Comparison of ENCODE assay signal across 3 fruit fly cellular contexts in the genomic region with DNA sequence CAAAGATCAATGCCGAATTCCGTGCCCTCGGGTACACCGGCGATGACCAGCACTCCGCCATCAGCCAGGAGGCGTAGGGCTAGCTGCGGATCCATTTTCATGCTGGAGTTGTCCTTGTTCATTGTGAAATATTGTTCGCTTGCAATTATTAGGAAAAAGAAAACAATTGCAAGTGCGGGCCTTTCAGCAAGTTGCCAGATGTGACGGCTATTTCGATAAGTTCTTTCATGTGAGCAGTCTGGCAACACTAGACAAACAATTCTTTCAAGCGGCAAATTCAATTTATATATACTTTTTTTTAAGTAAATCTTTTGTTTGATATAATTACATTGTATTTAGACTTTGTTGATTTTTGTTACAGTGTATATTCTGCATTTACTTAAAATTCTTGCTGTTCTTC.
TF ChIP-seq lines count a peak whose summit lies in the region.

A gene (minus strand): TSS at position 157 of the 400 bp plus-strand sequence.

- TF ChIP-seq CTCF in whole organism, embryonic (GFP tag; optimal IDR thresholded peaks at IDR 0.05; lab: Kevin White, UChicago) = peak; percentile 10

TF ChIP-seq in whole organism, adult, 20 proteins besides CTCF, POLR2A, EP300 and RAD21:
- TF ChIP-seq Mnt (GFP tag; optimal IDR thresholded peaks at IDR 0.05; lab: Kevin White, UChicago) (no peak), bab1 (GFP tag; optimal IDR thresholded peaks at IDR 0.05; lab: Kevin White, UChicago) (peak; percentile 45)

TF ChIP-seq in whole organism, embryonic, 481 proteins besides CTCF, POLR2A, EP300 and RAD21 (continues in another document):
- TF ChIP-seq Dref (GFP tag; IDR thresholded peaks at IDR 0.05; lab: Robert Waterston, UW) (peak; percentile 68), CHES-1-like (GFP tag; optimal IDR thresholded peaks at IDR 0.05; lab: Kevin White, UChicago) (no peak), Fer1 (GFP tag; optimal IDR thresholded peaks at IDR 0.05; lab: Kevin White, UChicago) (peak; percentile 5), Opbp (GFP tag; IDR thresholded peaks at IDR 0.05; lab: Robert Waterston, UW; ENCODE audit: partially characterized antibody) (0 out of 3 replicates have a peak, but pooled peaks have one; percentile 28), HmgZ (tag; optimal IDR thresholded peaks at IDR 0.05; lab: Kevin White, UChicago) (peak; percentile 2), Aef1 (GFP tag; IDR thresholded peaks at IDR 0.05; lab: Robert Waterston, UW) (no peak), gfzf (GFP tag; optimal IDR thresholded peaks at IDR 0.05; lab: Kevin White, UChicago) (peak; percentile 11), Sry-δ (GFP tag; optimal IDR thresholded peaks at IDR 0.05; lab: Kevin White, UChicago) (peak; percentile 41), Hmr (GFP tag; optimal IDR thresholded peaks at IDR 0.05; lab: Kevin White, UChicago) (no peak), Scr (GFP tag; IDR thresholded peaks at IDR 0.05; lab: Robert Waterston, UW; ENCODE audit: partially characterized antibody) (0 out of 2 replicates have a peak, but pooled peaks have one; percentile 25), CG5245 (GFP tag; optimal IDR thresholded peaks at IDR 0.05; lab: Kevin White, UChicago) (no peak), CG10267 (tag; optimal IDR thresholded peaks at IDR 0.05; lab: Kevin White, UChicago) (peak; percentile 15), Sin3A (optimal IDR thresholded peaks at IDR 0.05; lab: Kevin White, UChicago) (peak; percentile 8), CG9797 (GFP tag; optimal IDR thresholded peaks at IDR 0.05; lab: Kevin White, UChicago) (peak; percentile 0), CG13287 (GFP tag; IDR thresholded peaks at IDR 0.05; lab: Robert Waterston, UW; ENCODE audit: partially characterized antibody) (peak; percentile 42; the same call in 1 of the 2 replicates), stwl (tag; optimal IDR thresholded peaks at IDR 0.05; lab: Kevin White, UChicago) (peak; percentile 71), MBD-R2 (GFP tag; IDR thresholded peaks at IDR 0.05; lab: Robert Waterston, UW) (peak; percentile 85), CG12659 (GFP tag; optimal IDR thresholded peaks at IDR 0.05; lab: Kevin White, UChicago) (peak; percentile 5), CG17328 (GFP tag; IDR thresholded peaks at IDR 0.05; lab: Robert Waterston, UW) (0 out of 2 replicates have a peak, but pooled peaks have one; percentile 8), CG3847 (GFP tag; IDR thresholded peaks at IDR 0.05; lab: Robert Waterston, UW) (peak; percentile 53; the same call in 1 of the 2 replicates), Med (GFP tag; lab: Kevin White, UChicago) (peak; percentile 32), CG15514 (GFP tag; optimal IDR thresholded peaks at IDR 0.05; lab: Kevin White, UChicago) (peak; percentile 70), CG2116 (GFP tag; optimal IDR thresholded peaks at IDR 0.05; lab: Kevin White, UChicago) (peak; percentile 41), disco-r (GFP tag; optimal IDR thresholded peaks at IDR 0.05; lab: Kevin White, UChicago) (no peak), yki (optimal IDR thresholded peaks at IDR 0.05; lab: Kevin White, UChicago) (no peak), Fer3 (tag; optimal IDR thresholded peaks at IDR 0.05; lab: Kevin White, UChicago) (no peak), BEAF-32 (GFP tag; optimal IDR thresholded peaks at IDR 0.05; lab: Kevin White, UChicago) (peak; percentile 43), CG4617 (GFP tag; optimal IDR thresholded peaks at IDR 0.05; lab: Kevin White, UChicago; ENCODE audit: borderline replicate concordance) (peak; percentile 59), pzg (GFP tag; optimal IDR thresholded peaks at IDR 0.05; lab: Kevin White, UChicago) (peak; percentile 62), trem (tag; optimal IDR thresholded peaks at IDR 0.05; lab: Kevin White, UChicago) (peak; percentile 77), CG4404 (GFP tag; IDR thresholded peaks at IDR 0.05; lab: Robert Waterston, UW) (no peak), sob (GFP tag; IDR thresholded peaks at IDR 0.05; lab: Robert Waterston, UW) (no peak), gcm (GFP tag; optimal IDR thresholded peaks at IDR 0.05; lab: Kevin White, UChicago) (peak; percentile 50), CG16813 (GFP tag; IDR thresholded peaks at IDR 0.05; lab: Robert Waterston, UW; ENCODE audit: partially characterized antibody) (0 out of 3 replicates have a peak, but pooled peaks have one; percentile 17), E2f2 (GFP tag; IDR thresholded peaks at IDR 0.05; lab: Robert Waterston, UW) (peak; percentile 94), MESR4 (GFP tag; optimal IDR thresholded peaks at IDR 0.05; lab: Kevin White, UChicago) (peak; percentile 42), CG14710 (tag; optimal IDR thresholded peaks at IDR 0.05; lab: Kevin White, UChicago) (peak; percentile 34), CG13775 (GFP tag; optimal IDR thresholded peaks at IDR 0.05; lab: Kevin White, UChicago) (no peak), YL-1 (GFP tag; optimal IDR thresholded peaks at IDR 0.05; lab: Kevin White, UChicago) (peak; percentile 57)

TF ChIP-seq in whole organism, prepupa, 60 proteins besides CTCF, POLR2A, EP300 and RAD21:
- TF ChIP-seq Eip75B (GFP tag; optimal IDR thresholded peaks at IDR 0.05; lab: Kevin White, UChicago) (no peak), CG16779 (tag; optimal IDR thresholded peaks at IDR 0.05; lab: Kevin White, UChicago) (no peak), Ets21C (GFP tag; optimal IDR thresholded peaks at IDR 0.05; lab: Kevin White, UChicago) (no peak), dsx (GFP tag; optimal IDR thresholded peaks at IDR 0.05; lab: Kevin White, UChicago; ENCODE audit: poor library complexity, severe bottlenecking) (no peak), CG6854 (GFP tag; optimal IDR thresholded peaks at IDR 0.05; lab: Kevin White, UChicago) (no peak), OdsH (GFP tag; optimal IDR thresholded peaks at IDR 0.05; lab: Kevin White, UChicago) (no peak), salr (GFP tag; optimal IDR thresholded peaks at IDR 0.05; lab: Kevin White, UChicago) (no peak), CG10631 (GFP tag; optimal IDR thresholded peaks at IDR 0.05; lab: Kevin White, UChicago) (no peak), Sox14 (GFP tag; optimal IDR thresholded peaks at IDR 0.05; lab: Kevin White, UChicago) (peak; percentile 52), fkh (GFP tag; optimal IDR thresholded peaks at IDR 0.05; lab: Kevin White, UChicago) (no peak), CG1621 (tag; optimal IDR thresholded peaks at IDR 0.05; lab: Kevin White, UChicago) (peak; percentile 49), CG8119 (GFP tag; IDR thresholded peaks at IDR 0.05; lab: Robert Waterston, UW) (no peak), CG10669 (GFP tag; optimal IDR thresholded peaks at IDR 0.05; lab: Kevin White, UChicago) (no peak), topi (GFP tag; optimal IDR thresholded peaks at IDR 0.05; lab: Kevin White, UChicago) (no peak), acj6 (GFP tag; optimal IDR thresholded peaks at IDR 0.05; lab: Kevin White, UChicago) (no peak), lz (GFP tag; optimal IDR thresholded peaks at IDR 0.05; lab: Kevin White, UChicago) (no peak), CG6808 (GFP tag; optimal IDR thresholded peaks at IDR 0.05; lab: Kevin White, UChicago) (no peak), pdm3 (GFP tag; optimal IDR thresholded peaks at IDR 0.05; lab: Kevin White, UChicago) (no peak), CG15336 (GFP tag; IDR thresholded peaks at IDR 0.05; lab: Robert Waterston, UW) (no peak), vri (GFP tag; optimal IDR thresholded peaks at IDR 0.05; lab: Kevin White, UChicago) (no peak), net (GFP tag; optimal IDR thresholded peaks at IDR 0.05; lab: Kevin White, UChicago) (no peak), CG31627 (GFP tag; optimal IDR thresholded peaks at IDR 0.05; lab: Kevin White, UChicago) (no peak), Sox15 (GFP tag; optimal IDR thresholded peaks at IDR 0.05; lab: Kevin White, UChicago) (no peak), svp (GFP tag; lab: Kevin White, UChicago) (no peak), Eip78C (GFP tag; lab: Kevin White, UChicago) (no peak), esn (GFP tag; optimal IDR thresholded peaks at IDR 0.05; lab: Kevin White, UChicago) (peak; percentile 6), dac (GFP tag; optimal IDR thresholded peaks at IDR 0.05; lab: Kevin White, UChicago) (no peak)
